Worm (Caenorhabditis elegans) whole organism, L4 larva: ENCODE results near the gene bath-37.

Experiments used
- F37D6.2 ChIP-seq: sonication (generic microtip); optimal IDR thresholded peaks from 2 replicates; lab custom pipeline; 2016; ENCODE audit warnings: mild to moderate bottlenecking, missing genetic modification characterization, missing compliant biosample characterization
- F49E8.2 ChIP-seq: sonication (generic microtip); optimal IDR thresholded peaks from 2 replicates; lab custom pipeline; 2016; ENCODE audit warnings: missing compliant biosample characterization, mild to moderate bottlenecking, missing genetic modification characterization, borderline replicate concordance
- R02D3.7 ChIP-seq: fragments of 150-350 bp; sonication (generic microtip); optimal IDR thresholded peaks from 3 replicates; lab custom pipeline; 2014; ENCODE audit warnings: missing biosample characterization, missing genetic modification characterization
- Y105C5A.15 ChIP-seq: fragments of 200-800 bp; sonication (Bioruptor generic); IDR thresholded peaks from 2 replicates; pipeline ENCODE4 v1.3.6; 2022; ENCODE audit warnings: missing genetic modification characterization, missing compliant biosample characterization
- aha-1 ChIP-seq: fragments of 150-350 bp; peaks from one replicate; lab custom pipeline; 2014; ENCODE audit warnings: missing biosample characterization, missing genetic modification characterization
- ceh-20 ChIP-seq: fragments of 200-800 bp; sonication (Bioruptor generic); IDR thresholded peaks from 2 replicates; pipeline ENCODE4 v1.3.6; 2022; ENCODE audit warnings: missing genetic modification reagents, missing genetic modification characterization, missing compliant biosample characterization
- ceh-28 ChIP-seq: fragments of 150-350 bp; optimal IDR thresholded peaks from 2 replicates; lab custom pipeline; 2014; ENCODE audit warnings: missing biosample characterization, missing genetic modification reagents, missing genetic modification characterization
- cey-2 ChIP-seq: sonication (generic microtip); optimal IDR thresholded peaks from 3 replicates; lab custom pipeline; 2017; ENCODE audit warnings: missing genetic modification characterization, mild to moderate bottlenecking, missing compliant biosample characterization, antibody characterized with exemption, borderline replicate concordance; ENCODE audit not compliant: insufficient read depth
- ctbp-1 ChIP-seq: fragments of 200-800 bp; sonication (Bioruptor generic); IDR thresholded peaks from 2 replicates; pipeline ENCODE4 v1.3.6; 2022; ENCODE audit warnings: missing genetic modification reagents, missing genetic modification characterization, missing compliant biosample characterization
- daf-12 ChIP-seq: fragments of 150-350 bp; optimal IDR thresholded peaks from 2 replicates; lab custom pipeline; 2014; ENCODE audit warnings: missing biosample characterization, missing genetic modification reagents, missing genetic modification characterization
- daf-16 ChIP-seq, 3 experiments: sonication (generic microtip); optimal IDR thresholded peaks; 2 replicates each; lab custom pipeline; 2016 to 2017; ENCODE audit warnings: missing genetic modification characterization in 3 of 3, missing genetic modification reagents in 3 of 3, mild to moderate bottlenecking in 2 of 3, missing compliant biosample characterization in 2 of 3, missing biosample characterization in 1 of 3, moderate library complexity in 1 of 3
- dmd-6 ChIP-seq: fragments of 200-800 bp; sonication (Bioruptor generic); IDR thresholded peaks from 2 replicates; pipeline ENCODE4 v1.3.6; 2022; ENCODE audit warnings: missing genetic modification reagents, missing genetic modification characterization, missing compliant biosample characterization
- dmd-9 ChIP-seq: fragments of 200-800 bp; sonication (Bioruptor generic); IDR thresholded peaks from 2 replicates; pipeline ENCODE4 v1.3.6; 2022; ENCODE audit warnings: missing genetic modification reagents, missing genetic modification characterization, missing compliant biosample characterization
- fkh-10 ChIP-seq: fragments of 150-350 bp; optimal IDR thresholded peaks from 2 replicates; lab custom pipeline; 2014; ENCODE audit warnings: missing biosample characterization, missing genetic modification reagents, missing genetic modification characterization
- hif-1 ChIP-seq, 2 experiments: sonication (generic microtip); optimal IDR thresholded peaks; 2 replicates each; lab custom pipeline; 2016 to 2017; ENCODE audit warnings: missing compliant biosample characterization in 2 of 2, missing genetic modification characterization in 2 of 2, missing genetic modification reagents in 2 of 2, missing genotype in 2 of 2, mild to moderate bottlenecking in 1 of 2
- hmg-1.1 ChIP-seq: fragments of 200-800 bp; sonication (Bioruptor generic); IDR thresholded peaks from 2 replicates; pipeline ENCODE4 v1.3.6; 2022; ENCODE audit warnings: missing genetic modification reagents, missing genetic modification characterization, missing compliant biosample characterization
- lin-13 ChIP-seq: fragments of 150-350 bp; optimal IDR thresholded peaks from 2 replicates; lab custom pipeline; 2014; ENCODE audit warnings: missing biosample characterization, missing genetic modification reagents, missing genetic modification characterization
- lin-29 ChIP-seq: fragments of 200-800 bp; sonication (Bioruptor generic); IDR thresholded peaks from 2 replicates; pipeline ENCODE4 v1.3.6; 2022; ENCODE audit warnings: missing genetic modification reagents, missing genetic modification characterization, missing compliant biosample characterization
- lin-38 ChIP-seq: fragments of 200-800 bp; sonication (Bioruptor generic); IDR thresholded peaks from 2 replicates; pipeline ENCODE4 v1.3.6; 2022; ENCODE audit warnings: missing genetic modification reagents, missing genetic modification characterization, missing compliant biosample characterization
- lin-39 ChIP-seq: fragments of 150-350 bp; optimal IDR thresholded peaks from 2 replicates; lab custom pipeline; 2014; ENCODE audit warnings: missing biosample characterization, missing genetic modification reagents, missing genetic modification characterization
- lir-3 ChIP-seq: sonication (generic microtip); optimal IDR thresholded peaks from 2 replicates; lab custom pipeline; 2016; ENCODE audit warnings: mild to moderate bottlenecking, missing genetic modification characterization, missing compliant biosample characterization
- lsy-2 ChIP-seq, 2 experiments: fragments of 150-350 bp in 1 of 2; sonication (generic microtip) in 1 of 2; optimal IDR thresholded peaks; 2 replicates each; lab custom pipeline; 2014 to 2017; ENCODE audit warnings: missing biosample characterization in 2 of 2, missing genetic modification characterization in 2 of 2
- madf-5 ChIP-seq, 2 experiments: fragments of 200-800 bp; sonication (Bioruptor generic); IDR thresholded peaks; 2 replicates each; pipeline ENCODE4 v1.3.6; 2022; ENCODE audit warnings: missing compliant biosample characterization in 2 of 2, missing genetic modification characterization in 2 of 2
- mdl-1 ChIP-seq, 2 experiments: fragments of 150-350 bp in 1 of 2; sonication (generic microtip) in 1 of 2; optimal IDR thresholded peaks; 2 replicates each; lab custom pipeline; 2014 to 2017; ENCODE audit warnings: missing biosample characterization in 2 of 2, missing genetic modification characterization in 2 of 2
- mes-2 ChIP-seq: sonication (generic microtip); optimal IDR thresholded peaks from 2 replicates; lab custom pipeline; 2016; ENCODE audit warnings: missing genotype, mild to moderate bottlenecking, missing genetic modification characterization, missing compliant biosample characterization; ENCODE audit not compliant: poor library complexity, severe bottlenecking
- nhr-111 ChIP-seq: fragments of 200-800 bp; sonication (Bioruptor generic); optimal IDR thresholded peaks from 2 replicates; lab custom pipeline; 2018; ENCODE audit warnings: mild to moderate bottlenecking, missing genetic modification characterization, missing compliant biosample characterization
- nhr-237 ChIP-seq: sonication (generic microtip); optimal IDR thresholded peaks from 2 replicates; lab custom pipeline; 2017; ENCODE audit warnings: missing biosample characterization, missing genetic modification characterization
- nhr-25 ChIP-seq: sonication (generic microtip); optimal IDR thresholded peaks from 2 replicates; lab custom pipeline; 2017; ENCODE audit warnings: missing genetic modification characterization, mild to moderate bottlenecking, missing compliant biosample characterization, antibody characterized with exemption, moderate library complexity, borderline replicate concordance; ENCODE audit not compliant: insufficient read depth
- nhr-42 ChIP-seq: fragments of 200-800 bp; sonication (Bioruptor generic); IDR thresholded peaks from 2 replicates; pipeline ENCODE4 v1.3.6; 2022; ENCODE audit warnings: missing genetic modification characterization, missing compliant biosample characterization
- nhr-77 ChIP-seq: fragments of 150-350 bp; optimal IDR thresholded peaks from 2 replicates; lab custom pipeline; 2014; ENCODE audit warnings: missing biosample characterization, missing genetic modification characterization
- php-3 ChIP-seq: fragments of 200-800 bp; sonication (Bioruptor generic); IDR thresholded peaks from 2 replicates; pipeline ENCODE4 v1.3.6; 2022; ENCODE audit warnings: missing genetic modification reagents, missing genetic modification characterization, missing compliant biosample characterization
- pqm-1 ChIP-seq: sonication (generic microtip); optimal IDR thresholded peaks from 2 replicates; lab custom pipeline; 2017; ENCODE audit warnings: missing biosample characterization, missing genetic modification characterization
- sdz-12 ChIP-seq: fragments of 200-800 bp; sonication (Bioruptor generic); optimal IDR thresholded peaks from 2 replicates; lab custom pipeline; 2018; ENCODE audit warnings: mild to moderate bottlenecking, missing genetic modification characterization, missing compliant biosample characterization
- skn-1 ChIP-seq: fragments of 150-350 bp; optimal IDR thresholded peaks from 2 replicates; lab custom pipeline; 2014; ENCODE audit warnings: missing biosample characterization, missing genetic modification characterization
- snpc-4 ChIP-seq: fragments of 150-350 bp; optimal IDR thresholded peaks from 2 replicates; lab custom pipeline; 2014; ENCODE audit warnings: missing biosample characterization, missing genetic modification characterization
- spr-1 ChIP-seq: sonication (generic microtip); optimal IDR thresholded peaks from 2 replicates; lab custom pipeline; 2016; ENCODE audit warnings: mild to moderate bottlenecking, missing genetic modification characterization, missing compliant biosample characterization
- spr-3 ChIP-seq: fragments of 200-800 bp; sonication (Bioruptor generic); optimal IDR thresholded peaks from 2 replicates; lab custom pipeline; 2018; ENCODE audit warnings: mild to moderate bottlenecking, missing genetic modification characterization, missing compliant biosample characterization
- tra-1 ChIP-seq: fragments of 200-800 bp; sonication (Bioruptor generic); IDR thresholded peaks from 2 replicates; pipeline ENCODE4 v1.3.6; 2022; ENCODE audit warnings: missing genetic modification reagents, missing genetic modification characterization, missing compliant biosample characterization
- unc-39 ChIP-seq: sonication (generic microtip); optimal IDR thresholded peaks from 2 replicates; lab custom pipeline; 2017; ENCODE audit warnings: missing biosample characterization, missing genetic modification characterization
- unc-62 ChIP-seq, 3 experiments: fragments of 150-350 bp in 1 of 3; sonication (generic microtip); optimal IDR thresholded peaks in 2 of 3; peaks in 1 of 3; 1 replicate in 1 of 3; 2 replicates in 2 of 3; lab custom pipeline; 2014 to 2017; ENCODE audit warnings: missing biosample characterization in 3 of 3, missing genetic modification characterization in 3 of 3, missing genetic modification reagents in 3 of 3, missing genotype in 1 of 3
- ztf-11 ChIP-seq: fragments of 150-350 bp; optimal IDR thresholded peaks from 2 replicates; lab custom pipeline; 2014; ENCODE audit warnings: missing biosample characterization, missing genetic modification characterization
- ztf-7 ChIP-seq: fragments of 150-350 bp; optimal IDR thresholded peaks from 2 replicates; lab custom pipeline; 2014; ENCODE audit warnings: missing biosample characterization, missing genetic modification characterization

Gene bath-37

ce11 chrIV:12088898-12089297 is 20.2 kb downstream of the bath-37 start (continued):
- TF ChIP-seq spr-3 (GFP tag; lab: Kevin White, UChicago) (no peak), lin-29 (GFP tag; lab: Robert Waterston, UW) (no peak), nhr-111 (GFP tag; lab: Kevin White, UChicago) (no peak), fkh-10 (no peak), lin-39 (tag; lab: Kevin White, UChicago) (no peak), snpc-4 (no peak), madf-5 (GFP tag; IDR thresholded peaks at IDR 0.05; lab: Robert Waterston, UW) (no peak), hif-1 (tag; optimal IDR thresholded peaks at IDR 0.05; lab: Kevin White, UChicago) (no peak), lir-3 (tag; lab: Kevin White, UChicago) (no peak), ztf-7 (tag; lab: Kevin White, UChicago) (no peak), R02D3.7 (tag; lab: Kevin White, UChicago) (no peak), lin-13 (GFP tag; lab: Kevin White, UChicago) (no peak)

DNA sequence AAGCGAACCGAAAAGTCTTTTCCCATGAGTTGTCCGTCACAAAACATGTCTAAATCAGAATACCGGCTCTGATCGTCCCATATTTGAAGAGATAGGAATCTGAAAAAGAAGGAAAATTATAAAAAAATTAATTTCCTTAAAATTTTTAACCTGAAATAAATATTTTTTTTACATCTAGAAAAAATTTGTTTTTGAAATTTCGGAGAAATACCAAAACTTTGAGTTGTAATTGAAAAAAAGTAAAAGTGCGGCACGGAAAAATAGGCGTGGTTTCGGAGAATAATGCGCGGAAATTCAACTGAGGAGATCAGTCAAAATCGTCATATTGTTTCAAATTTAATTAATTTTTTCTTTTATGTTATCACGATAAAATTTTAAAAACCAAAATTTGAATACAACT is 20.9 kb downstream of the bath-37 start, which contains the start of gene F11A10.6:
F11A10.6 (minus strand) TSS at position 101 of the 400 bp plus-strand sequence.
- TF ChIP-seq unc-62 (GFP tag; optimal IDR thresholded peaks at IDR 0.05 in 1 of 2; lab: Kevin White, UChicago) (peak in 1 of 2 experiments; percentile 38), unc-62 (tag; optimal IDR thresholded peaks at IDR 0.05; lab: Kevin White, UChicago) (no peak), dmd-9 (GFP tag; lab: Robert Waterston, UW) (no peak), lin-38 (GFP tag; lab: Robert Waterston, UW) (no peak)

ce11 chrIV:12092113-12092512 is 23.4 kb downstream of the bath-37 start, which contains the start of gene mig-32:
mig-32 (minus strand) TSS chrIV:12092213.
- no peak for TF ChIP-seq cey-2 (tag; lab: Kevin White, UChicago)
- TF ChIP-seq hmg-1.1 (GFP tag; lab: Robert Waterston, UW) = no peak
- no peak for TF ChIP-seq aha-1 (tag; lab: Kevin White, UChicago)
- TF ChIP-seq nhr-42 (GFP tag; lab: Robert Waterston, UW) = no peak
- TF ChIP-seq ctbp-1 (GFP tag; lab: Robert Waterston, UW) = no peak
- no peak for TF ChIP-seq ztf-7 (tag; lab: Kevin White, UChicago)
- TF ChIP-seq unc-39 = no peak
- no peak for TF ChIP-seq pqm-1
- no peak for TF ChIP-seq Y105C5A.15 (GFP tag; lab: Robert Waterston, UW)
- no peak for TF ChIP-seq ztf-11
- TF ChIP-seq sdz-12 (GFP tag; lab: Kevin White, UChicago) = no peak
- TF ChIP-seq ceh-28 (tag; lab: Kevin White, UChicago) = no peak
- no peak for TF ChIP-seq nhr-77 (tag; lab: Kevin White, UChicago)
- no peak for TF ChIP-seq spr-1
- no peak for TF ChIP-seq tra-1 (GFP tag; lab: Robert Waterston, UW)
- TF ChIP-seq ceh-20 = no peak
- no peak for TF ChIP-seq hif-1 (tag; optimal IDR thresholded peaks at IDR 0.05; lab: Kevin White, UChicago)
- TF ChIP-seq dmd-6 (GFP tag; lab: Robert Waterston, UW) = no peak

- TF ChIP-seq lsy-2 (tag; optimal IDR thresholded peaks at IDR 0.05; lab: Kevin White, UChicago) = peak in 1 of 2 experiments; percentile 91
- no peak for TF ChIP-seq nhr-111 (GFP tag; lab: Kevin White, UChicago)
These were observed 24.7 kb downstream of the bath-37 start, which contains the start of gene cpsf-4 for ce11 chrIV:12093384-12093783. cpsf-4 (minus strand) TSS chrIV:12093445.

- no peak for TF ChIP-seq nhr-237 (tag; lab: Kevin White, UChicago)
- no peak for TF ChIP-seq nhr-25 (tag; lab: Kevin White, UChicago)
- TF ChIP-seq daf-16 (GFP tag; optimal IDR thresholded peaks at IDR 0.05; lab: Kevin White, UChicago) = no peak
- TF ChIP-seq daf-16 (tag; optimal IDR thresholded peaks at IDR 0.05; lab: Kevin White, UChicago) = peak; percentile 24
- TF ChIP-seq daf-12 (tag; lab: Kevin White, UChicago) = no peak
- TF ChIP-seq php-3 = no peak
- peak; percentile 3 for TF ChIP-seq ceh-28 (tag; lab: Kevin White, UChicago)
- peak in 1 of 2 experiments; percentile 32 for TF ChIP-seq hif-1 (tag; optimal IDR thresholded peaks at IDR 0.05; lab: Kevin White, UChicago)
- peak in 1 of 2 experiments; percentile 48 for TF ChIP-seq unc-62 (GFP tag; optimal IDR thresholded peaks at IDR 0.05 in 1 of 2; lab: Kevin White, UChicago)
- no peak for TF ChIP-seq unc-62 (tag; optimal IDR thresholded peaks at IDR 0.05; lab: Kevin White, UChicago)
- no peak for TF ChIP-seq tra-1 (GFP tag; lab: Robert Waterston, UW)
- peak; percentile 28 for TF ChIP-seq mes-2 (tag; lab: Kevin White, UChicago)
- no peak for TF ChIP-seq madf-5 (GFP tag; IDR thresholded peaks at IDR 0.05; lab: Robert Waterston, UW)
- no peak for TF ChIP-seq F49E8.2
- no peak for TF ChIP-seq F37D6.2 (tag; lab: Kevin White, UChicago)
- TF ChIP-seq mdl-1 (tag; optimal IDR thresholded peaks at IDR 0.05; lab: Kevin White, UChicago) = no peak
- TF ChIP-seq skn-1 (tag; lab: Kevin White, UChicago) = no peak
These were observed 25.1 kb downstream of the bath-37 start, which contains the start of gene F11A10.5 for ce11 chrIV:12093819-12094218. F11A10.5 (plus strand) TSS chrIV:12094119.
